Worm (Caenorhabditis elegans) whole organism, late embryonic: ENCODE measurements around the gene sup-36.

Experiments
- K02D7.2 ChIP-seq: sonication (generic microtip); optimal IDR thresholded peaks from 2 replicates; lab custom pipeline; 2017; ENCODE audit warnings: mild to moderate bottlenecking, missing genetic modification characterization, missing compliant biosample characterization
- ceh-2 ChIP-seq: sonication (generic microtip); optimal IDR thresholded peaks from 2 replicates; lab custom pipeline; 2016; ENCODE audit warnings: missing genotype, missing genetic modification characterization, missing compliant biosample characterization
- ceh-30 ChIP-seq: fragments of 150-350 bp; optimal IDR thresholded peaks from 2 replicates; lab custom pipeline; 2014; ENCODE audit warnings: missing biosample characterization, missing genetic modification characterization
- ceh-31 ChIP-seq: sonication (generic microtip); optimal IDR thresholded peaks from 2 replicates; lab custom pipeline; 2016; ENCODE audit warnings: missing genetic modification characterization, missing compliant biosample characterization
- ets-4 ChIP-seq: sonication (generic microtip); optimal IDR thresholded peaks from 2 replicates; lab custom pipeline; 2016; ENCODE audit warnings: missing genetic modification characterization, missing compliant biosample characterization
- lin-11 ChIP-seq: fragments of 200-800 bp; sonication (Bioruptor generic); optimal IDR thresholded peaks from 2 replicates; lab custom pipeline; 2018; ENCODE audit warnings: mild to moderate bottlenecking, missing genetic modification characterization, missing compliant biosample characterization
- mec-3 ChIP-seq: sonication (generic microtip); optimal IDR thresholded peaks from 2 replicates; lab custom pipeline; 2016; ENCODE audit warnings: borderline replicate concordance, missing genetic modification characterization, missing compliant biosample characterization
- nhr-11 ChIP-seq: fragments of 150-350 bp; optimal IDR thresholded peaks from 2 replicates; lab custom pipeline; 2014; ENCODE audit warnings: missing biosample characterization, missing genetic modification characterization
- pat-9 ChIP-seq: fragments of 200-800 bp; sonication (Bioruptor generic); optimal IDR thresholded peaks from 2 replicates; lab custom pipeline; 2018; ENCODE audit warnings: mild to moderate bottlenecking, missing genetic modification characterization, moderate library complexity, missing compliant biosample characterization
- ref-2 ChIP-seq: sonication (generic microtip); optimal IDR thresholded peaks from 2 replicates; lab custom pipeline; 2016; ENCODE audit warnings: missing genetic modification characterization, missing compliant biosample characterization
- sox-2 ChIP-seq: fragments of 200-800 bp; sonication (Bioruptor generic); IDR thresholded peaks from 2 replicates; pipeline ENCODE4 v1.3.6; 2022; ENCODE audit warnings: missing genetic modification reagents, missing genetic modification characterization, missing compliant biosample characterization
- tbx-2 ChIP-seq: sonication (generic microtip); optimal IDR thresholded peaks from 2 replicates; lab custom pipeline; 2016; ENCODE audit warnings: missing genetic modification characterization, missing compliant biosample characterization
- ztf-16 ChIP-seq: sonication (generic microtip); optimal IDR thresholded peaks from 2 replicates; lab custom pipeline; 2017; ENCODE audit warnings: missing genetic modification characterization, missing compliant biosample characterization

DNA sequence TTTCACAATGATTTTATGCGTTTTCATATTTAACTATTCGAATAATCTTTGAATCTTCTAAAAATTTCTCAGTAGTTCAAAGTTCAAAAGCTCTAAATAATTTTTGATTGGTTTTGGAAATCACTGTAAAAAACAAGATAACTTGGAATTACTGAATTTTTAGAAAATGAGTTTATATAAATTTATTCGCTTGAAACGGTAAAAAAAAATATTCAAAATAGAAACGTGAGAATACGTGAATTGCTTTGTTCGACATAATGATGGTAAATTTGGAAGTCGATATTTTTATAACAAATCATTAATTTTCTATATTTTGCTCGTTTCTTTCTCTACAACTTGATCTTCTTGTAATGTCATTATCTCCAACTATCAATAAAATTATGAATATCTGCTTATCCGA, 21.9 kb downstream of the sup-36 start, which contains the start of gene C01B10.44:
- no peak for TF ChIP-seq ceh-2 (tag; lab: Kevin White, UChicago)
- no peak for TF ChIP-seq lin-11
- TF ChIP-seq sox-2 (GFP tag; lab: Robert Waterston, UW): no peak
- no peak for TF ChIP-seq ets-4 (tag; lab: Kevin White, UChicago)
- no peak for TF ChIP-seq mec-3
- TF ChIP-seq ref-2: no peak
- no peak for TF ChIP-seq ceh-31 (tag; lab: Kevin White, UChicago)
- no peak for TF ChIP-seq tbx-2 (tag; lab: Kevin White, UChicago)
- TF ChIP-seq ztf-16 (tag; lab: Kevin White, UChicago): no peak
- no peak for TF ChIP-seq pat-9 (tag; lab: Kevin White, UChicago)
- TF ChIP-seq ceh-30 (tag; lab: Kevin White, UChicago): no peak
- TF ChIP-seq K02D7.2 (tag; lab: Kevin White, UChicago): no peak
- no peak for TF ChIP-seq nhr-11 (tag; lab: Kevin White, UChicago)
